Worm (Caenorhabditis elegans) whole organism, young adult: ENCODE results near the gene pigq-1.

Experiments
- B0336.3 ChIP-seq: fragments of 200-800 bp; sonication (Bioruptor generic); IDR thresholded peaks from 2 replicates; pipeline ENCODE4 v1.3.6; 2022; ENCODE audit warnings: missing genetic modification characterization, missing compliant biosample characterization
- F33H1.4 ChIP-seq: fragments of 200-800 bp; sonication (Bioruptor generic); IDR thresholded peaks from 2 replicates; pipeline ENCODE4 v1.3.6; 2022; ENCODE audit warnings: missing genetic modification reagents, missing genetic modification characterization, missing compliant biosample characterization
- F37B4.10 ChIP-seq: fragments of 200-800 bp; sonication (Bioruptor generic); IDR thresholded peaks from 2 replicates; pipeline ENCODE4 v1.3.6; 2022; ENCODE audit warnings: missing genetic modification characterization, missing compliant biosample characterization
- F39B2.1 ChIP-seq: fragments of 200-800 bp; sonication (Bioruptor generic); IDR thresholded peaks from 2 replicates; pipeline ENCODE4 v1.3.6; 2022; ENCODE audit warnings: missing genetic modification reagents, missing genetic modification characterization, missing compliant biosample characterization
- F49E8.2 ChIP-seq: sonication (generic microtip); optimal IDR thresholded peaks from 3 replicates; lab custom pipeline; 2017; ENCODE audit warnings: missing genetic modification characterization, mild to moderate bottlenecking, missing compliant biosample characterization, antibody characterized with exemption, moderate library complexity; ENCODE audit not compliant: insufficient read depth
- F57A8.1 ChIP-seq: fragments of 200-800 bp; sonication (Bioruptor generic); optimal IDR thresholded peaks from 2 replicates; lab custom pipeline; 2018; ENCODE audit warnings: mild to moderate bottlenecking, missing genetic modification characterization, moderate library complexity, missing compliant biosample characterization
- F57C9.4 ChIP-seq: sonication (generic microtip); optimal IDR thresholded peaks from 2 replicates; lab custom pipeline; 2017; ENCODE audit warnings: mild to moderate bottlenecking, missing genetic modification characterization, missing compliant biosample characterization
- T07F8.4 ChIP-seq: sonication (generic microtip); optimal IDR thresholded peaks from 2 replicates; lab custom pipeline; 2016; ENCODE audit warnings: mild to moderate bottlenecking, missing genetic modification characterization, moderate library complexity, missing compliant biosample characterization
- T26A5.8 ChIP-seq: sonication (generic microtip); optimal IDR thresholded peaks from 2 replicates; lab custom pipeline; 2016; ENCODE audit warnings: missing genetic modification characterization, missing compliant biosample characterization
- Y53F4B.3 ChIP-seq: fragments of 200-800 bp; sonication (Bioruptor generic); IDR thresholded peaks from 2 replicates; pipeline ENCODE4 v1.3.6; 2022; ENCODE audit warnings: missing genetic modification reagents, missing genetic modification characterization, missing compliant biosample characterization
- ama-1 ChIP-seq, 3 experiments: fragments of 150-350 bp in 1 of 3; sonication (generic microtip) in 2 of 3; optimal IDR thresholded peaks; 2 replicates each; lab custom pipeline; 2014 to 2018; ENCODE audit warnings: missing biosample characterization in 2 of 3, missing genetic modification characterization in 2 of 3, missing genetic modification reagents in 2 of 3
- ceh-100 ChIP-seq: fragments of 200-800 bp; sonication (Bioruptor generic); IDR thresholded peaks from 2 replicates; pipeline ENCODE4 v1.3.6; 2022; ENCODE audit warnings: missing genetic modification reagents, missing genetic modification characterization, missing compliant biosample characterization
- ceh-58 ChIP-seq: fragments of 200-800 bp; sonication (Bioruptor generic); IDR thresholded peaks from 2 replicates; pipeline ENCODE4 v1.3.6; 2022; ENCODE audit warnings: missing genetic modification characterization, missing compliant biosample characterization
- chd-7 ChIP-seq: sonication (generic microtip); optimal IDR thresholded peaks from 2 replicates; lab custom pipeline; 2016; ENCODE audit warnings: mild to moderate bottlenecking, missing genetic modification characterization, moderate library complexity, missing compliant biosample characterization
- efl-1 ChIP-seq: fragments of 150-350 bp; optimal IDR thresholded peaks from 2 replicates; lab custom pipeline; 2014; ENCODE audit warnings: missing biosample characterization, missing genetic modification reagents, missing genetic modification characterization
- egl-44 ChIP-seq: fragments of 200-800 bp; sonication (Bioruptor generic); IDR thresholded peaks from 2 replicates; pipeline ENCODE4 v1.3.6; 2022; ENCODE audit warnings: missing genetic modification reagents, missing genetic modification characterization, missing compliant biosample characterization
- ets-4 ChIP-seq: fragments of 200-800 bp; sonication (Bioruptor generic); optimal IDR thresholded peaks from 2 replicates; lab custom pipeline; 2018; ENCODE audit warnings: mild to moderate bottlenecking, missing genetic modification characterization, missing compliant biosample characterization
- gei-17 ChIP-seq: fragments of 200-800 bp; sonication (Bioruptor generic); optimal IDR thresholded peaks from 2 replicates; lab custom pipeline; 2018; ENCODE audit warnings: mild to moderate bottlenecking, missing genetic modification characterization, missing compliant biosample characterization
- him-1 ChIP-seq: sonication (generic microtip); optimal IDR thresholded peaks from 2 replicates; lab custom pipeline; 2016; ENCODE audit warnings: missing genotype, missing genetic modification reagents, missing genetic modification characterization, missing compliant biosample characterization
- hsf-1 ChIP-seq: fragments of 200-800 bp; sonication (Bioruptor generic); IDR thresholded peaks from 2 replicates; pipeline ENCODE4 v1.3.6; 2022; ENCODE audit warnings: missing genetic modification reagents, missing genetic modification characterization, missing compliant biosample characterization
- lag-1 ChIP-seq: fragments of 200-800 bp; sonication (Bioruptor generic); IDR thresholded peaks from 2 replicates; pipeline ENCODE4 v1.3.6; 2022; ENCODE audit warnings: missing genetic modification reagents, missing genetic modification characterization, missing compliant biosample characterization
- lin-35 ChIP-seq, 3 experiments: fragments of 150-350 bp in 2 of 3; sonication (generic microtip) in 1 of 3; optimal IDR thresholded peaks; 2 replicates each; lab custom pipeline; 2014 to 2018; ENCODE audit warnings: missing biosample characterization in 3 of 3, missing genetic modification characterization in 3 of 3, missing genetic modification reagents in 3 of 3
- lin-54 ChIP-seq: fragments of 200-800 bp; sonication (Bioruptor generic); optimal IDR thresholded peaks from 2 replicates; lab custom pipeline; 2018; ENCODE audit warnings: mild to moderate bottlenecking, missing genetic modification characterization, missing compliant biosample characterization
- lir-1 ChIP-seq: fragments of 200-800 bp; sonication (Bioruptor generic); conservative IDR thresholded peaks from 2 replicates; pipeline ENCODE4 v1.3.6; 2022; ENCODE audit warnings: missing genetic modification reagents, missing genetic modification characterization, missing compliant biosample characterization
- lsl-1 ChIP-seq: fragments of 200-800 bp; sonication (Bioruptor generic); optimal IDR thresholded peaks from 2 replicates; lab custom pipeline; 2018; ENCODE audit warnings: mild to moderate bottlenecking, missing genetic modification characterization, moderate library complexity, missing compliant biosample characterization
- madf-3 ChIP-seq: fragments of 200-800 bp; sonication (Bioruptor generic); IDR thresholded peaks from 2 replicates; pipeline ENCODE4 v1.3.6; 2022; ENCODE audit warnings: missing genetic modification reagents, missing genetic modification characterization, missing compliant biosample characterization
- madf-6 ChIP-seq: fragments of 200-800 bp; sonication (Bioruptor generic); IDR thresholded peaks from 2 replicates; pipeline ENCODE4 v1.3.6; 2022; ENCODE audit warnings: missing genetic modification reagents, missing genetic modification characterization, missing compliant biosample characterization
- madf-8 ChIP-seq: fragments of 200-800 bp; sonication (Bioruptor generic); conservative IDR thresholded peaks from 2 replicates; pipeline ENCODE4 v1.3.6; 2022; ENCODE audit warnings: missing genetic modification reagents, missing genetic modification characterization, missing compliant biosample characterization
- mcd-1 ChIP-seq: fragments of 200-800 bp; sonication (Bioruptor generic); IDR thresholded peaks from 2 replicates; pipeline ENCODE4 v1.3.6; 2022; ENCODE audit warnings: missing genetic modification reagents, missing genetic modification characterization, missing compliant biosample characterization
- nfyb-1 ChIP-seq: fragments of 200-800 bp; sonication (Bioruptor generic); IDR thresholded peaks from 2 replicates; pipeline ENCODE4 v1.3.6; 2022; ENCODE audit warnings: missing genetic modification reagents, missing genetic modification characterization, missing compliant biosample characterization
- nhr-179 ChIP-seq: sonication (generic microtip); optimal IDR thresholded peaks from 2 replicates; lab custom pipeline; 2016; ENCODE audit warnings: mild to moderate bottlenecking, missing genetic modification characterization, missing compliant biosample characterization
- nhr-27 ChIP-seq: fragments of 200-800 bp; sonication (Bioruptor generic); optimal IDR thresholded peaks from 2 replicates; lab custom pipeline; 2018; ENCODE audit warnings: mild to moderate bottlenecking, missing genetic modification characterization, moderate library complexity, missing compliant biosample characterization
- pha-4 ChIP-seq: fragments of 150-350 bp; sonication (generic microtip); optimal IDR thresholded peaks from 2 replicates; lab custom pipeline; 2014; ENCODE audit warnings: missing biosample characterization, missing genetic modification reagents, missing genetic modification characterization
- rcor-1 ChIP-seq: fragments of 200-800 bp; sonication (Bioruptor generic); IDR thresholded peaks from 2 replicates; pipeline ENCODE4 v1.3.6; 2022; ENCODE audit warnings: missing genetic modification reagents, missing genetic modification characterization, missing compliant biosample characterization
- sdz-38 ChIP-seq: sonication (generic microtip); optimal IDR thresholded peaks from 2 replicates; lab custom pipeline; 2016; ENCODE audit warnings: missing genotype, missing genetic modification characterization, missing compliant biosample characterization
- snpc-3.4 ChIP-seq: sonication (generic microtip); optimal IDR thresholded peaks from 2 replicates; lab custom pipeline; 2017; ENCODE audit warnings: missing genetic modification characterization, mild to moderate bottlenecking, missing compliant biosample characterization, antibody characterized with exemption, moderate library complexity, missing genotype, missing genetic modification reagents
- snpc-4 ChIP-seq, 5 experiments: fragments of 150-350 bp in 1 of 5; sonication (generic microtip) in 4 of 5; optimal IDR thresholded peaks; 2 replicates each; lab custom pipeline; 2014 to 2018; ENCODE audit warnings: missing genetic modification characterization in 5 of 5, missing biosample characterization in 3 of 5, antibody characterized with exemption in 2 of 5, mild to moderate bottlenecking in 2 of 5, missing compliant biosample characterization in 2 of 5, missing genotype in 2 of 5, moderate library complexity in 2 of 5, missing genetic modification reagents in 1 of 5
- somi-1 ChIP-seq: fragments of 200-800 bp; sonication (Bioruptor generic); optimal IDR thresholded peaks from 2 replicates; lab custom pipeline; 2018; ENCODE audit warnings: mild to moderate bottlenecking, missing genetic modification characterization, missing compliant biosample characterization
- xnd-1 ChIP-seq: sonication (generic microtip); optimal IDR thresholded peaks from 2 replicates; lab custom pipeline; 2016; ENCODE audit warnings: missing genotype, missing genetic modification reagents, missing genetic modification characterization, missing compliant biosample characterization
- zim-3 ChIP-seq: sonication (generic microtip); optimal IDR thresholded peaks from 2 replicates; lab custom pipeline; 2017; ENCODE audit warnings: mild to moderate bottlenecking, missing genetic modification characterization, moderate library complexity, missing compliant biosample characterization
- ztf-22 ChIP-seq: fragments of 200-800 bp; sonication (Bioruptor generic); optimal IDR thresholded peaks from 2 replicates; lab custom pipeline; 2018; ENCODE audit warnings: mild to moderate bottlenecking, missing genetic modification characterization, moderate library complexity, missing compliant biosample characterization
- ztf-26 ChIP-seq: sonication (generic microtip); optimal IDR thresholded peaks from 2 replicates; lab custom pipeline; 2017; ENCODE audit warnings: missing genetic modification characterization, missing compliant biosample characterization

pigq-1 gene

ce11 chrIV:11142314-11143227 lies 4.5 kb downstream of the pigq-1 start, which contains the start of gene skih-2 (continued):
- TF ChIP-seq ama-1 (optimal IDR thresholded peaks at IDR 0.05; lab: Kevin White, UChicago) (no peak), ama-1 (GFP tag; optimal IDR thresholded peaks at IDR 0.05; lab: Kevin White, UChicago) (no peak), somi-1 (GFP tag; lab: Kevin White, UChicago) (no peak), B0336.3 (GFP tag; lab: Robert Waterston, UW) (no peak), madf-6 (GFP tag; lab: Robert Waterston, UW) (peak; percentile 95), madf-8 (peak; percentile 78), lir-1 (GFP tag; lab: Robert Waterston, UW) (no peak), nfyb-1 (GFP tag; lab: Robert Waterston, UW) (peak; percentile 45; the same call in 1 of the 2 replicates), ceh-100 (GFP tag; lab: Robert Waterston, UW) (peak; percentile 44), snpc-3.4 (tag; lab: Kevin White, UChicago) (peak; percentile 14), nhr-27 (no peak), efl-1 (peak; percentile 72), F49E8.2 (tag; lab: Kevin White, UChicago) (peak; percentile 66), mcd-1 (GFP tag; lab: Robert Waterston, UW) (no peak), T26A5.8 (tag; lab: Kevin White, UChicago) (no peak), F37B4.10 (GFP tag; lab: Robert Waterston, UW) (no peak), him-1 (tag; lab: Kevin White, UChicago) (peak; percentile 2), pha-4 (no peak), chd-7 (tag; lab: Kevin White, UChicago) (no peak), gei-17 (GFP tag; lab: Kevin White, UChicago) (no peak), lin-54 (GFP tag; lab: Kevin White, UChicago) (peak; percentile 75), ets-4 (GFP tag; lab: Kevin White, UChicago) (no peak), lin-35 (GFP tag; optimal IDR thresholded peaks at IDR 0.05; lab: Kevin White, UChicago) (peak in 1 of 3 experiments; percentile 81), Y53F4B.3 (GFP tag; lab: Robert Waterston, UW) (no peak), rcor-1 (GFP tag; lab: Robert Waterston, UW) (peak; percentile 30; the same call in 1 of the 2 replicates), snpc-4 (GFP tag; optimal IDR thresholded peaks at IDR 0.05; lab: Kevin White, UChicago) (no peak), snpc-4 (tag; optimal IDR thresholded peaks at IDR 0.05; lab: Kevin White, UChicago) (peak in 2 of 4 experiments; percentile 16 to 20), nhr-179 (tag; lab: Kevin White, UChicago) (no peak), F39B2.1 (GFP tag; lab: Robert Waterston, UW) (no peak), ztf-22 (GFP tag; lab: Kevin White, UChicago) (no peak), F57C9.4 (no peak), F57A8.1 (GFP tag; lab: Kevin White, UChicago) (no peak), ztf-26 (tag; lab: Kevin White, UChicago) (no peak)
- TF ChIP-seq, all 124 proteins: peak for 20

- TF ChIP-seq B0336.3 (GFP tag; lab: Robert Waterston, UW) (0 out of 2 replicates have a peak, but pooled peaks have one; percentile 39), zim-3 (tag; lab: Kevin White, UChicago) (no peak), hsf-1 (GFP tag; lab: Robert Waterston, UW) (0 out of 2 replicates have a peak, but pooled peaks have one; percentile 15), sdz-38 (tag; lab: Kevin White, UChicago) (no peak), lag-1 (GFP tag; lab: Robert Waterston, UW) (no peak), F33H1.4 (GFP tag; lab: Robert Waterston, UW) (no peak), xnd-1 (tag; lab: Kevin White, UChicago) (peak; percentile 10), T07F8.4 (no peak), gei-17 (GFP tag; lab: Kevin White, UChicago) (no peak), ceh-58 (GFP tag; lab: Robert Waterston, UW) (no peak), madf-3 (0 out of 2 replicates have a peak, but pooled peaks have one; percentile 32), egl-44 (GFP tag; lab: Robert Waterston, UW) (no peak), lsl-1 (GFP tag; lab: Kevin White, UChicago) (no peak)
- TF ChIP-seq, all 124 proteins: peak for 4
Observed at ce11 chrIV:11131268-11131667, 15.8 kb downstream of the pigq-1 start, which contains the start of gene ard-1. ard-1 (plus strand) TSS chrIV:11131279.
